Worm (Caenorhabditis elegans) whole organism, young adult: Measurements from ENCODE around the gene hnd-1.
A peak's percentile ranks its signal among the peaks of the same experiment; 100 is the strongest.

Source experiments
- B0019.2 ChIP-seq: fragments of 200-800 bp; sonication (Bioruptor generic); conservative IDR thresholded peaks from 2 replicates; pipeline ENCODE4 v1.3.6; 2022; ENCODE audit warnings: missing genetic modification reagents, missing genetic modification characterization, missing compliant biosample characterization
- B0261.1 ChIP-seq: sonication (generic microtip); optimal IDR thresholded peaks from 2 replicates; lab custom pipeline; 2016; ENCODE audit warnings: mild to moderate bottlenecking, missing genetic modification characterization, moderate library complexity, missing compliant biosample characterization
- F23B12.7 ChIP-seq: sonication (generic microtip); optimal IDR thresholded peaks from 2 replicates; lab custom pipeline; 2017; ENCODE audit warnings: missing genetic modification characterization, mild to moderate bottlenecking, missing compliant biosample characterization, antibody characterized with exemption, moderate library complexity; ENCODE audit not compliant: insufficient read depth
- F37B4.10 ChIP-seq: fragments of 200-800 bp; sonication (Bioruptor generic); IDR thresholded peaks from 2 replicates; pipeline ENCODE4 v1.3.6; 2022; ENCODE audit warnings: missing genetic modification characterization, missing compliant biosample characterization
- F39B2.1 ChIP-seq: fragments of 200-800 bp; sonication (Bioruptor generic); IDR thresholded peaks from 2 replicates; pipeline ENCODE4 v1.3.6; 2022; ENCODE audit warnings: missing genetic modification reagents, missing genetic modification characterization, missing compliant biosample characterization
- F57A8.1 ChIP-seq: fragments of 200-800 bp; sonication (Bioruptor generic); optimal IDR thresholded peaks from 2 replicates; lab custom pipeline; 2018; ENCODE audit warnings: mild to moderate bottlenecking, missing genetic modification characterization, moderate library complexity, missing compliant biosample characterization
- Y53F4B.3 ChIP-seq: fragments of 200-800 bp; sonication (Bioruptor generic); IDR thresholded peaks from 2 replicates; pipeline ENCODE4 v1.3.6; 2022; ENCODE audit warnings: missing genetic modification reagents, missing genetic modification characterization, missing compliant biosample characterization
- Y95B8A.8 ChIP-seq: fragments of 200-800 bp; sonication (Bioruptor generic); IDR thresholded peaks from 2 replicates; pipeline ENCODE4 v1.3.6; 2022; ENCODE audit warnings: missing genetic modification reagents, missing genetic modification characterization, missing compliant biosample characterization
- atf-7 ChIP-seq: sonication (generic microtip); optimal IDR thresholded peaks from 2 replicates; lab custom pipeline; 2017; ENCODE audit warnings: mild to moderate bottlenecking, missing genetic modification characterization, missing compliant biosample characterization
- bed-1 ChIP-seq: fragments of 200-800 bp; sonication (Bioruptor generic); IDR thresholded peaks from 2 replicates; pipeline ENCODE4 v1.3.6; 2022; ENCODE audit warnings: missing genetic modification reagents, missing genetic modification characterization, missing compliant biosample characterization
- cebp-1 ChIP-seq, 2 experiments: fragments of 200-800 bp in 1 of 2; sonication (Bioruptor generic) in 1 of 2; sonication (generic microtip) in 1 of 2; IDR thresholded peaks in 1 of 2; optimal IDR thresholded peaks in 1 of 2; 2 replicates each; pipeline versions ENCODE4 v1.3.6 to Lab custom; 2017 to 2022; ENCODE audit warnings: missing compliant biosample characterization in 2 of 2, missing genetic modification characterization in 2 of 2, mild to moderate bottlenecking in 1 of 2, missing genetic modification reagents in 1 of 2, moderate library complexity in 1 of 2
- dox-1 ChIP-seq: fragments of 200-800 bp; sonication (Bioruptor generic); IDR thresholded peaks from 2 replicates; pipeline ENCODE4 v1.3.6; 2022; ENCODE audit warnings: missing genetic modification reagents, missing genetic modification characterization, missing compliant biosample characterization
- dpl-1 ChIP-seq: fragments of 150-350 bp; optimal IDR thresholded peaks from 2 replicates; lab custom pipeline; 2014; ENCODE audit warnings: missing biosample characterization, missing genetic modification reagents, missing genetic modification characterization
- egrh-3 ChIP-seq: fragments of 200-800 bp; sonication (Bioruptor generic); IDR thresholded peaks from 2 replicates; pipeline ENCODE4 v1.3.6; 2022; ENCODE audit warnings: missing genetic modification reagents, missing genetic modification characterization, missing compliant biosample characterization
- him-1 ChIP-seq: sonication (generic microtip); optimal IDR thresholded peaks from 2 replicates; lab custom pipeline; 2016; ENCODE audit warnings: missing genotype, missing genetic modification reagents, missing genetic modification characterization, missing compliant biosample characterization
- hmg-1.2 ChIP-seq: fragments of 200-800 bp; sonication (Bioruptor generic); IDR thresholded peaks from 2 replicates; pipeline ENCODE4 v1.3.6; 2022; ENCODE audit warnings: missing genetic modification reagents, missing genetic modification characterization, missing compliant biosample characterization
- hmg-20 ChIP-seq: fragments of 200-800 bp; sonication (Bioruptor generic); IDR thresholded peaks from 2 replicates; pipeline ENCODE4 v1.3.6; 2022; ENCODE audit warnings: missing genetic modification reagents, missing genetic modification characterization, missing compliant biosample characterization
- let-526 ChIP-seq: fragments of 200-800 bp; sonication (Bioruptor generic); IDR thresholded peaks from 2 replicates; pipeline ENCODE4 v1.3.6; 2022; ENCODE audit warnings: missing genetic modification reagents, missing genetic modification characterization, missing compliant biosample characterization
- lin-35 ChIP-seq, 3 experiments: fragments of 150-350 bp in 2 of 3; sonication (generic microtip) in 1 of 3; optimal IDR thresholded peaks; 2 replicates each; lab custom pipeline; 2014 to 2018; ENCODE audit warnings: missing biosample characterization in 3 of 3, missing genetic modification characterization in 3 of 3, missing genetic modification reagents in 3 of 3
- madf-8 ChIP-seq: fragments of 200-800 bp; sonication (Bioruptor generic); conservative IDR thresholded peaks from 2 replicates; pipeline ENCODE4 v1.3.6; 2022; ENCODE audit warnings: missing genetic modification reagents, missing genetic modification characterization, missing compliant biosample characterization
- mel-28 ChIP-seq: sonication (generic microtip); optimal IDR thresholded peaks from 2 replicates; lab custom pipeline; 2016; ENCODE audit warnings: borderline replicate concordance, mild to moderate bottlenecking, missing genetic modification characterization, missing compliant biosample characterization
- mes-4 ChIP-seq: sonication (generic microtip); optimal IDR thresholded peaks from 2 replicates; lab custom pipeline; 2016; ENCODE audit warnings: missing genotype, missing genetic modification characterization, missing compliant biosample characterization
- nfya-2 ChIP-seq: fragments of 200-800 bp; sonication (Bioruptor generic); IDR thresholded peaks from 2 replicates; pipeline ENCODE4 v1.3.6; 2022; ENCODE audit warnings: missing genetic modification reagents, missing genetic modification characterization, missing compliant biosample characterization
- nfyb-1 ChIP-seq: fragments of 200-800 bp; sonication (Bioruptor generic); IDR thresholded peaks from 2 replicates; pipeline ENCODE4 v1.3.6; 2022; ENCODE audit warnings: missing genetic modification reagents, missing genetic modification characterization, missing compliant biosample characterization
- nhr-120 ChIP-seq: fragments of 200-800 bp; sonication (Bioruptor generic); IDR thresholded peaks from 2 replicates; pipeline ENCODE4 v1.3.6; 2022; ENCODE audit warnings: missing genetic modification characterization, missing compliant biosample characterization
- nhr-179 ChIP-seq: sonication (generic microtip); optimal IDR thresholded peaks from 2 replicates; lab custom pipeline; 2016; ENCODE audit warnings: mild to moderate bottlenecking, missing genetic modification characterization, missing compliant biosample characterization
- nhr-27 ChIP-seq: fragments of 200-800 bp; sonication (Bioruptor generic); optimal IDR thresholded peaks from 2 replicates; lab custom pipeline; 2018; ENCODE audit warnings: mild to moderate bottlenecking, missing genetic modification characterization, moderate library complexity, missing compliant biosample characterization
- rcor-1 ChIP-seq: fragments of 200-800 bp; sonication (Bioruptor generic); IDR thresholded peaks from 2 replicates; pipeline ENCODE4 v1.3.6; 2022; ENCODE audit warnings: missing genetic modification reagents, missing genetic modification characterization, missing compliant biosample characterization
- rec-8 ChIP-seq, 2 experiments: sonication (generic microtip); optimal IDR thresholded peaks; 2 replicates each; lab custom pipeline; 2016; ENCODE audit warnings: mild to moderate bottlenecking in 2 of 2, missing genetic modification characterization in 2 of 2, missing genetic modification reagents in 2 of 2, missing genotype in 2 of 2, missing biosample characterization in 1 of 2, missing compliant biosample characterization in 1 of 2, moderate library complexity in 1 of 2
- repo-1 ChIP-seq: sonication (generic microtip); optimal IDR thresholded peaks from 2 replicates; lab custom pipeline; 2017; ENCODE audit warnings: mild to moderate bottlenecking, missing genetic modification characterization, missing compliant biosample characterization
- snpc-3.4 ChIP-seq: sonication (generic microtip); optimal IDR thresholded peaks from 2 replicates; lab custom pipeline; 2017; ENCODE audit warnings: missing genetic modification characterization, mild to moderate bottlenecking, missing compliant biosample characterization, antibody characterized with exemption, moderate library complexity, missing genotype, missing genetic modification reagents
- snpc-4 ChIP-seq, 5 experiments: fragments of 150-350 bp in 1 of 5; sonication (generic microtip) in 4 of 5; optimal IDR thresholded peaks; 2 replicates each; lab custom pipeline; 2014 to 2018; ENCODE audit warnings: missing genetic modification characterization in 5 of 5, missing biosample characterization in 3 of 5, antibody characterized with exemption in 2 of 5, mild to moderate bottlenecking in 2 of 5, missing compliant biosample characterization in 2 of 5, missing genotype in 2 of 5, moderate library complexity in 2 of 5, missing genetic modification reagents in 1 of 5
- tbx-9 ChIP-seq: sonication (generic microtip); optimal IDR thresholded peaks from 2 replicates; lab custom pipeline; 2016; ENCODE audit warnings: borderline replicate concordance, missing genetic modification characterization, inconsistent platforms, missing compliant biosample characterization
- zim-3 ChIP-seq: sonication (generic microtip); optimal IDR thresholded peaks from 2 replicates; lab custom pipeline; 2017; ENCODE audit warnings: mild to moderate bottlenecking, missing genetic modification characterization, moderate library complexity, missing compliant biosample characterization
- ztf-6 ChIP-seq: fragments of 200-800 bp; sonication (Bioruptor generic); IDR thresholded peaks from 2 replicates; pipeline ENCODE4 v1.3.6; 2022; ENCODE audit warnings: missing genetic modification reagents, missing genetic modification characterization, missing compliant biosample characterization

The hnd-1 gene

DNA sequence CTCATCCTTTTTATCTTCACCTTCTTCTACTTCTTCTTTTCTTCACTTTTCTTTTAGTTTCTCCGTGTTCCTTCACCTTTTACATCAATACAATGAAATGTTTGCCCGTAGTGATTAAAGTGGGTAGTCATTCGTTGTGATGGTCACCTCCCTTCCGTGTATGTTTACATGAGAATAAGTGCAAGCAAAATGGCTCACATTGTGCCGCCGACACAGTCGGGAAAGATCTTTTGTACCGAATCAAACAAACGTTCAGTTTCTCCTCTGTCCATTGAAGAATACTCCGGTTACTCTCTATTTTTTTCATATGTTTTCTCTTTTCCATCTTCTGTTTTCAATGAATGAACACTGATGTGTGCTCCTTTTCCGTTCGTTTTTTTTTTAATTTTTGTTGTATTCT, 20.2 kb upstream of the hnd-1 start:
- no peak for TF ChIP-seq hmg-20 (GFP tag; lab: Robert Waterston, UW)

DNA sequence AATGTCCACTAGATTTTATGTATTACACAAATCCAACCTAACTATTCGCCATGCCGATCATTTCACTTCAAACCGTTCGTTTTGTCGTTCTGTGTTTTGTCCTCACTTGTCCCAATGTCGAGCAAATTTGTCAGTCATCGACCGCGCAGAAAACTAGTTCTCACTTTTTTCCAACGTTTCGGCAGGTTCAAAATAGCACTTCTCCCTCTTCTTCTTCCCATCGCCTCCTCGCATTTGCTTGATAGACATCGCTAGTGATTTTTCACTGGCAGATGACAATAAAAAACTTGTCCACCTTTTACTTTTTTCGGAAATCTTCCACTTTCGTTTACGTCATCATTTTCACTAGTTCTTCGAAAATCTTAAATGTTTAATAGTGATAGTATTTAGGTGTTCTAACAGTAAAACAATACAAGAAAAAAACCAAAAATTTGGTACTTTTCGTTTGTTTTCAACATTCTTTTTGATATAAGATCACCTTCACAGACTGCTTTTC, 18.8 kb upstream of the hnd-1 start:
- no peak for TF ChIP-seq nhr-27 (tag; lab: Kevin White, UChicago)
- no peak for TF ChIP-seq snpc-4 (GFP tag; optimal IDR thresholded peaks at IDR 0.05; lab: Kevin White, UChicago)
- no peak for TF ChIP-seq snpc-4 (tag; optimal IDR thresholded peaks at IDR 0.05; lab: Kevin White, UChicago)
- no peak for TF ChIP-seq F37B4.10
- TF ChIP-seq mes-4 (tag; lab: Kevin White, UChicago): no peak
- TF ChIP-seq atf-7: no peak
- no peak for TF ChIP-seq rcor-1 (GFP tag; lab: Robert Waterston, UW)
- TF ChIP-seq, all 124 proteins: peak for 0

DNA sequence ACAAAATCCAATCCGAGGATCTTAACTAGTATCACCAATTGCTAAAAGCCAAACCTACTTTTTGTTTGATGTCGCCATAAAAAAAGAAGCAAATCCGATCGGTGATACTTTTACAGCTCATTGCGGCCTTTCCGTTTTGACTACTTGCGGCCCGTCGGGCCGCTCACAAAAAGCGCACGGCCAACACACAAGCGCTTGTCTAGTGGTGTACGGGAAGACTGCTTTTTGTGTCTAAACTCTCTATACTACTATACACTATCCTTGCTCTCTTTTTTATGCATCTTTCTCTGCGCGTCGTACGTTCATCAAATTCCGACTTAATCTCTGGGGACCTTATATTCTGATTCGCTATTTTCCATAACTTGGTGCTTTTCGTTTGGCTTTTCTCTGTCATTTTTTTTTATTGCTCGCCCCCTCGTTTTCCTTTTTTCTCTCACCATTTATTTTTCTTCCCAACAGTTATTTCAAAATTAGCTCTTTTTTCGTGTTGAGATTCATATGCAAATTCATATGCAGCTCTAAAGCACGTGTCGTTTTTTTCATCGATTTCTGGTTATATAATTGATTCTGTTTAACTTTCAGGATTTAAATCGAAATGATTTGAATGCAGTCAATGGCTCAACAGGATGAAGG, 17.7 kb upstream of the hnd-1 start, which contains the start of gene noca-2:
Gene noca-2, plus strand, starts transcription at position 583 of the 633 bp plus-strand sequence.
- TF ChIP-seq tbx-9 (tag; lab: Kevin White, UChicago) (no peak), nfyb-1 (GFP tag; lab: Robert Waterston, UW) (0 out of 2 replicates have a peak, but pooled peaks have one; percentile 49), hmg-1.2 (GFP tag; lab: Robert Waterston, UW) (peak; percentile 73; the same call in 1 of the 2 replicates)

DNA sequence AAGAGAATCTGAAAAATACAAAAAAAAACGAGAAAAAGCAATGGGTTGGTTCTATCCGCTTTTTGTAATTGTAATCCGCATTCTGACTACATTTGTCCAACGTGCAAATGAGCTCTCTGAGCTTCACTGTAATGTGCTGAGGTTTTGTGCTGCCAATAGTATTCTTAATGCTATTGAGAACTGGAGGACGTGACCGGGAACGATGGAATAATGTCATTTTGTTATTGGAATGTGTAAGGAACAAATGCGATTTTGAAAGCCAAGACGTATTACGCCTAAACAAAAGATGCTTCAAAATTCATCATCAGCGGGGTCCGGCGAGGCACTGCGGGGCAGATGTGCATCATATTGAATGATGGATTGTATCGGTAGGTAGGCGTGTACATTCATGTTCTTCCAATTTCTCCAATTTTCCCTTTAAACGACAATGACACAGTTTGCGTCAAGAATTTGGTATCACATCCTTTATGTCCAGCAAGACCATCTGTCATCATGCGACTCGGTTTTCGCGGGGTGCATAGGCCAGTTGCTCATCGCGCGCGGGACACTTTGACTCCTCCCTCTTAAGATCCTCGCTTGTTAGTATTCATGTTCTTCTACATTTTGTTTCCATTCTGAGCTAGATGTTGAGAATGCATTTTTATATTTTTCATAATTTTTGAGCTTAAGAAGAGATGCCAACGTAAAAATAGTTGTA, 11.2 kb upstream of the hnd-1 start:
- no peak for TF ChIP-seq nfya-2
- TF ChIP-seq F57A8.1 (GFP tag; lab: Kevin White, UChicago): no peak
- no peak for TF ChIP-seq nhr-179 (tag; lab: Kevin White, UChicago)
- TF ChIP-seq him-1: no peak
- no peak for TF ChIP-seq nhr-27 (tag; lab: Kevin White, UChicago)
- TF ChIP-seq ztf-6 (GFP tag; lab: Robert Waterston, UW): no peak

DNA sequence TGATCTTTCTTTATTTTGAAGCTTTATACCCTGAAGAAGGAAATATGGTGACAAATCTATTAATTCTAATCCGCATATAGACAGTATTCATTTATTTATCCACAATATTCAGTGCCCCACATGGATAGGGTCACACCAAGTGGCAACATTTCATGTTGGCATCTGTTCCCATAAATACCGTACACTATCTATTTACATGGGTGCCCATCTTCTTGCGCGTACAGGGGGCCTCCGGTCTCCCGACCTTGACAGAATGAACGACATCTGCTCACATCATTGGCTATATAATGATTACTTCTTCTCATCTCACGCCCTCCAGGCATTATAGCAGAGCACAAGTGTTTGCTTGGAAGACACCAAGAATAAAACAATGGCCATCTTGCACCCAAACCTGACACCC, 8.8 kb upstream of the hnd-1 start:
- TF ChIP-seq nhr-120 (GFP tag; lab: Robert Waterston, UW) (no peak), zim-3 (tag; lab: Kevin White, UChicago) (no peak), dpl-1 (GFP tag; lab: Kevin White, UChicago) (no peak), rec-8 (tag; optimal IDR thresholded peaks at IDR 0.05; lab: Kevin White, UChicago) (no peak), dox-1 (GFP tag; lab: Robert Waterston, UW) (no peak), Y53F4B.3 (GFP tag; lab: Robert Waterston, UW) (no peak), lin-35 (GFP tag; optimal IDR thresholded peaks at IDR 0.05; lab: Kevin White, UChicago) (no peak), B0019.2 (GFP tag; lab: Robert Waterston, UW) (no peak), F23B12.7 (tag; lab: Kevin White, UChicago) (no peak)

DNA sequence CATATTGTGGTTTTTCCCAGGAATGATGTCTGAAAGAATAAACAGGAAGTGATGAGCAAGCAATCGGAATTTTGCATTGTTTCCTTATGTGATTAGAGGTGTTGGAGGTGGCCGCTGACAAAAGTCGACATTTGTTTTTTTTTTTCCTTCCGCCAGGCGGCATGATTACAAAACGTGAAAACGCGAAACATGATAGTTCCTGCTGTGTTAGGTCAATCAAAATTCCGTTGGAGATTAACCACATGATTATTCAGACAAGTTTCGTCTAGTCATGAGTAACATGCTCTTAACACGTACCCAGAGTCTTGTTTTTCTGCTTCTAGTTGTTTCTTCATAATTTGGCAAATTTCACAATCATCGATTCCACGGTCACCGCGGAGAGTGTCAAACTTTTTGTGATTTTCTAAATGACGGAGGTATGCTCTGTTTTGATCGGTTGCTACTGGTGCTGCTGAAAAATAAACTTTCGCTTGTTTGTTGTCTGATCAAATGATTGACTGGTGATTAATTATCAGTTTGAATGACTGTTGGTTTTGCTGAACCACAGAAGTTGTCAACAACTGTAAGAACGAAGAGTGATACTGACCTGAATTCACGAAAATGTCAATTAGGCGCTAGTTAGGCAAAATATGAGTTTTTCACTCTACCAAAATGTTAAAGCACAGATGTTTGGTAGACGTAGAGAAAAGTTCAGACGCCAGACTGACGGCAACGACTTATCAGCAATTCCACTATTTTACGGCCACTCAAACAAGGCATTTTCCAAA, 5.0 kb upstream of the hnd-1 start:
- no peak for TF ChIP-seq let-526 (GFP tag; lab: Robert Waterston, UW)
- TF ChIP-seq bed-1: no peak
- TF ChIP-seq repo-1 (tag; lab: Kevin White, UChicago): no peak
- TF ChIP-seq madf-8 (GFP tag; lab: Robert Waterston, UW): no peak
- TF ChIP-seq cebp-1 (GFP tag; IDR thresholded peaks at IDR 0.05; lab: Robert Waterston, UW): peak; percentile 25; the same call in 1 of the 2 replicates
- TF ChIP-seq cebp-1 (tag; optimal IDR thresholded peaks at IDR 0.05; lab: Kevin White, UChicago): peak; percentile 64
- TF ChIP-seq B0261.1 (tag; lab: Kevin White, UChicago): no peak
- no peak for TF ChIP-seq nhr-120 (GFP tag; lab: Robert Waterston, UW)
- no peak for TF ChIP-seq F39B2.1 (GFP tag; lab: Robert Waterston, UW)
- TF ChIP-seq egrh-3 (GFP tag; lab: Robert Waterston, UW): no peak
- no peak for TF ChIP-seq snpc-3.4 (tag; lab: Kevin White, UChicago)
- TF ChIP-seq Y95B8A.8 (GFP tag; lab: Robert Waterston, UW): no peak
- no peak for TF ChIP-seq mel-28 (tag; lab: Kevin White, UChicago)
